Worm (Caenorhabditis elegans): ENCODE measurements around the gene wht-6.

- TF ChIP-seq skn-1 (tag; optimal IDR thresholded peaks at IDR 0.05) (no peak), unc-130 (GFP tag; optimal IDR thresholded peaks at IDR 0.05) (no peak)
Measured at ce11 chrIII:6464913-6465312, 6.6 kb upstream of the wht-6 start, which contains the start of gene nduf-2.2.

Measured in whole organism, L4 larva.